Fruit fly (Drosophila melanogaster): ENCODE results near the gene TBC1D23.
A peak's percentile ranks its signal among the peaks of the same experiment; 100 is the strongest.

The TBC1D23 gene

DNA sequence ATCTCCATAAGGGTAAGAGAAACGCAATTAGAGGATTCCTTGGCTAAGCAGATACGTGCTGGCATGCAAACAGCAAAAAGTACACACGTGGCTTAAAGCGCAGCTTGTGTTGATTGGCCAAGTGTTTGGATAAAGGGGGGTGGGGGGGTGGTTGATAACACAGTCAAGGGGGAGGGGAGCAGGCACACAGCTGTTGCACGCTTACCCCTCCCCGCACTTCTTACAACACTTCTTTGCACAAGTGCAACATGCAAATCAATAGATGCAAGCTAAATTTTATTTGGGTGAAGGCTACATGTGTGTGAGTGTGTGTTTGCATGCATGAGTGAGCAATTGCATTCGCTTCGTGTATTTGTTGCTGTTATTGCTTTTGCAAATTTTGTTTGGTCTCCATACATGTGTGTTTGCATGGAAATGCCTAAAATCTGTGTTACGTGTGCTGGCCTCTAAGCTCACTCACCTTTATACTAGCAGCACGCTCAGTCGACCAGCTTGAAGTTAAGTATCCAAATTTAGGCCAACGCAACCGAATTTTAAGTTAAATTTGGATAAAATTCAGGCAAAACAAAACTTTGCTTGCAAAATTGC lies 678 bp upstream of the TBC1D23 start (continued):
- TF ChIP-seq zen (tag; optimal IDR thresholded peaks at IDR 0.05) (no peak), eve (GFP tag; optimal IDR thresholded peaks at IDR 0.05) (no peak), CG17912 (GFP tag; optimal IDR thresholded peaks at IDR 0.05) (no peak), CG3163 (GFP tag; optimal IDR thresholded peaks at IDR 0.05) (no peak), phol (tag; optimal IDR thresholded peaks at IDR 0.05) (no peak), cwo (GFP tag; optimal IDR thresholded peaks at IDR 0.05) (no peak), sug (tag; optimal IDR thresholded peaks at IDR 0.05) (no peak), Aef1 (GFP tag; IDR thresholded peaks at IDR 0.05) (no peak), CG4360 (GFP tag; IDR thresholded peaks at IDR 0.05) (0 out of 2 replicates have a peak, but pooled peaks have one; percentile 2), CG4617 (GFP tag; optimal IDR thresholded peaks at IDR 0.05; ENCODE audit: borderline replicate concordance) (peak; percentile 20), bsh (GFP tag; optimal IDR thresholded peaks at IDR 0.05) (no peak), Hmr (GFP tag; optimal IDR thresholded peaks at IDR 0.05) (no peak), Awh (GFP tag; IDR thresholded peaks at IDR 0.05) (no peak), Hr3 (GFP tag; optimal IDR thresholded peaks at IDR 0.05) (no peak), CG34422 (GFP tag; IDR thresholded peaks at IDR 0.05) (peak; percentile 43; the same call in 1 of the 3 replicates), Kr (GFP tag; optimal IDR thresholded peaks at IDR 0.05) (no peak), az2 (GFP tag; optimal IDR thresholded peaks at IDR 0.05) (no peak), Med (GFP tag) (no peak), scrt (GFP tag; optimal IDR thresholded peaks at IDR 0.05) (peak; percentile 48), Doc2 (GFP tag; IDR thresholded peaks at IDR 0.05) (no peak), pros (GFP tag; optimal IDR thresholded peaks at IDR 0.05) (no peak), cg (GFP tag; optimal IDR thresholded peaks at IDR 0.05) (peak; percentile 22)

DNA sequence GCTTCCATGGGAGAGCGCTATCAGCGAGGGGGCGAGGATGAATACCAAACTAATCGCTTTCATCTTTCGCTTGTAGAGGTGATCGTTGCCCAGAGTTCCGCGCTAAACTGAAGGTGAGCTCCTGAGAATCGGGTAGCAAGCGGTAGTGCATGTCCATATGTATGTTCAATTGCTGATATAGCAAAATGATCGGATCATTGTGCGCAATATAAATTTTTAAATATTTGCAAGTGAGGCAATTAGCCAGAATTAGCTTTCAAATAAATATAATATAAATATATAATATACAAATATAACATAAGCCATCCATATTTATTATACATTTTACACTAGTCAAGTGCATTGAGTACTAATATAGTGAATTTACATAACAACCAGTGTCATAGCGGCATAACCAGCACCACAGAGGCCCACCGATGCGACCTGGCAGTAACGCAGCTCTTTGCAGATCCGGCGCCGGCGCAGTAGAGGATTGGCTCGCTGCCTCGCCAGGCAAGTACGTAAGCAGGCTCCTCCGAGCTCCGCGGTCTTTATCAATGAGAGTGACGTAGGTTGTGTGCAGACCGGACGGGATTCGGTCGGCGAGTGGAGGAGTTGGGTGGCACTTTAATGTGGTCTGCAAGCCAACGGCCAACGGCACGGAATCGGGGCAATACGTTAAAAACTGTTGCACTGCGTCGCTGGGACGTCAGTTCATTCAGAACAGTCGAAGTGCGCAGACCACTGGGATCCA lies 5.1 kb downstream of the TBC1D23 start, which contains the start of the genes Iris and CG4577:
Gene Iris, minus strand, starts transcription at position 88 of the 733 bp plus-strand sequence.
Gene CG4577, plus strand, starts transcription at position 683 of the 733 bp plus-strand sequence.
- 0 out of 4 replicates have a peak, but pooled peaks have one; percentile 11 for TF ChIP-seq chinmo (GFP tag; IDR thresholded peaks at IDR 0.05; ENCODE audit: partially characterized antibody)
- peak; percentile 9 for TF ChIP-seq abd-A (tag; optimal IDR thresholded peaks at IDR 0.05)
- TF ChIP-seq Stat92E (GFP tag; optimal IDR thresholded peaks at IDR 0.05): no peak
- TF ChIP-seq ab (GFP tag; optimal IDR thresholded peaks at IDR 0.05): no peak
- TF ChIP-seq scrt (GFP tag; optimal IDR thresholded peaks at IDR 0.05): peak; percentile 83
- TF ChIP-seq CG32767 (GFP tag; IDR thresholded peaks at IDR 0.05): no peak
- peak; percentile 15 for TF ChIP-seq Deaf1 (tag; optimal IDR thresholded peaks at IDR 0.05)
- peak in 1 of 2 experiments; percentile 3 for TF ChIP-seq Pdp1 (GFP tag; optimal IDR thresholded peaks at IDR 0.05)
- TF ChIP-seq lab (GFP tag; optimal IDR thresholded peaks at IDR 0.05): peak; percentile 22
- peak; percentile 37; the same call in 1 of the 3 replicates for TF ChIP-seq row (GFP tag; IDR thresholded peaks at IDR 0.05)
- peak; percentile 60 for TF ChIP-seq ewg (GFP tag; optimal IDR thresholded peaks at IDR 0.05)
- TF ChIP-seq Mrtf (GFP tag; IDR thresholded peaks at IDR 0.05): 0 out of 3 replicates have a peak, but pooled peaks have one; percentile 5
- TF ChIP-seq Abd-B (GFP tag; optimal IDR thresholded peaks at IDR 0.05): no peak
- TF ChIP-seq CG18599 (GFP tag; optimal IDR thresholded peaks at IDR 0.05): peak; percentile 16

Data from whole organism, embryonic.